Worm (Caenorhabditis elegans) whole organism, mixed stage, embryonic: Measurements from ENCODE around the gene Y53G8B.1.

ENCODE experiments used
- elt-3 ChIP-seq: fragments of 150-350 bp; optimal IDR thresholded peaks from 2 replicates; lab custom pipeline; 2014; ENCODE audit warnings: missing biosample characterization, missing genetic modification characterization
- lin-32 ChIP-seq: fragments of 200-800 bp; sonication (Bioruptor generic); optimal IDR thresholded peaks from 2 replicates; lab custom pipeline; 2018; ENCODE audit warnings: mild to moderate bottlenecking, missing genetic modification characterization, missing compliant biosample characterization
- lsy-2 ChIP-seq: fragments of 150-350 bp; optimal IDR thresholded peaks from 2 replicates; lab custom pipeline; 2014; ENCODE audit warnings: missing biosample characterization, missing genetic modification characterization
- mep-1 ChIP-seq: fragments of 150-350 bp; optimal IDR thresholded peaks from 2 replicates; lab custom pipeline; 2017; ENCODE audit warnings: missing biosample characterization, missing genetic modification reagents, missing genetic modification characterization, inconsistent platforms
- snpc-4 ChIP-seq: fragments of 150-350 bp; optimal IDR thresholded peaks from 2 replicates; lab custom pipeline; 2014; ENCODE audit warnings: missing biosample characterization, missing genetic modification characterization

DNA sequence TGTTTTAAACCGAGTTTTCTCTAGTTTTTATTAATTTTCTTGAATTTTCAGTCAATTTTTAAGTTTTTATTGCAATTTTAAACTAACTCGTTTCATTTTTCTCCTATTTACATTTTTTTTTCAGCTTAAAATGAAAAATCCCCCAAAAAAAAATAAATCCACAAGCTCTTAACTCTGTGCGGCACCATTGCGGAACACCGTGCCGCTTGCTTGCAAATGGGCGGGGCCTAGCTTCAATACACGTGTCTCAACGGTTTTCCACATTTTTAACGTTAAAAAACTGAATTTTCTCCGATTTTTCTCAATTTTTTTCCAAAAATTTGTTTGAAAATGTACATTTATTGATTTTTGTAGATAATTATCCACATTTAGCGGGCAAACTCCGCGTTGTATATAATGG lies 45.9 kb downstream of the Y53G8B.1 start, which contains the start of gene R148.3:
- TF ChIP-seq lsy-2 (tag; lab: Kevin White, UChicago) = peak; percentile 57
- TF ChIP-seq elt-3 = no peak
- peak; percentile 31 for TF ChIP-seq lin-32 (GFP tag; lab: Kevin White, UChicago)
- no peak for TF ChIP-seq snpc-4
- peak; percentile 72 for TF ChIP-seq mep-1
